Worm (Caenorhabditis elegans): ENCODE results near the gene ugt-61.

The ugt-61 gene

DNA sequence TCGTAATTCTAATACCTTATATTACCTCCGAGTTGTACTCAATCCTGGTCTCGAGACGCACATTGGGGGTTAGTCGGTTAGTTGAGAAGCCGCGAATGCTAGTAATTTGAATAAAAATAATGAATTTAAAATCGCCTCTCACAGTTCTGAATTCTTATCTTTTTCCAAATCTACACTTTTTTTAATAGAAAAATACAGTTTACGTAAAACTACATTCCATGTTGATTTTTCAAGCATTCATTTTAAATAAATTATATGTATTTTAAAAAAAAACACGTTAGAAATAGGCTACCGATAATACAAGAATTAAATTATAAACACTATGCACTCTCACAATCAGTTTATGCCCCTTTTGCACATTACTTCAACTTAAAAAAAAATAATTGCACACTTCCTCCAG, 27.4 kb downstream of the ugt-61 start, which contains the start of gene C18G1.9:
Gene C18G1.9, minus strand, starts transcription at position 101 of the 400 bp plus-strand sequence.
- TF ChIP-seq tag-97 (GFP tag; IDR thresholded peaks at IDR 0.05): no peak
- no peak for TF ChIP-seq daf-16 (GFP tag; optimal IDR thresholded peaks at IDR 0.05)
- TF ChIP-seq daf-16 (tag; optimal IDR thresholded peaks at IDR 0.05): no peak
- no peak for TF ChIP-seq nhr-25 (tag; optimal IDR thresholded peaks at IDR 0.05; ENCODE audit: borderline replicate concordance, insufficient read depth)
- no peak for TF ChIP-seq lir-3 (tag; optimal IDR thresholded peaks at IDR 0.05)
- TF ChIP-seq dmd-8 (GFP tag; IDR thresholded peaks at IDR 0.05): no peak
- no peak for TF ChIP-seq lin-29 (GFP tag; IDR thresholded peaks at IDR 0.05)
- TF ChIP-seq ZK337.2 (GFP tag; IDR thresholded peaks at IDR 0.05): no peak
- no peak for TF ChIP-seq zfp-2 (tag; optimal IDR thresholded peaks at IDR 0.05)
- TF ChIP-seq lin-1 (GFP tag; IDR thresholded peaks at IDR 0.05): no peak
- TF ChIP-seq skn-1 (tag; optimal IDR thresholded peaks at IDR 0.05): no peak

DNA sequence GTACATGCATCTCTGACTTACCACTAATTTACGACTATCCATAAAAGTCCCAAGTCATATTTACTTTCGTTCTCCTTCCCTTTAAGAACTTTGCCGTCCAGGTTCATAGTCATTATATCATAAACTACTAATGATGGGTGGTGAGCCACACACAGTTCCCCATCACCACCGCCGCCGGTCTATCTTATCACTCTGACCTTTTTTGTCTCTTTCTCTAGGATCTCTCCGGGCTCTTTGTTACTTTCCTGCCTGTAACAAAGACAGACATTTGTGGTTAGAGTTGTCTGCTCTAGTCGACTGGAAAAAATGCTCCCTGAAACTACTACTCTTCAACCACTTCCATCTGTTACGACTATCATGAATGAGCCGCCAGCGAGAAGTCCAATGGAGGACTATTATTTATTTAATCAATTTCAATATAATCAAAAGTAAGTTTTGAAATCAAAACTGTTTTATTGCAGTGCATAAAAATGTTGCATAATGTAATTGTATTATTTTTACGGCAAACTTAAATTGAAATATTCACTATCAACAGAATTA, 28.3 kb downstream of the ugt-61 start, which contains the start of gene elt-7:
Gene elt-7, plus strand, starts transcription at position 263 of the 540 bp plus-strand sequence.
- TF ChIP-seq tag-97 (GFP tag; IDR thresholded peaks at IDR 0.05) (no peak), R02D3.7 (tag; optimal IDR thresholded peaks at IDR 0.05) (no peak), fos-1 (tag; optimal IDR thresholded peaks at IDR 0.05) (no peak), mxl-3 (GFP tag; optimal IDR thresholded peaks at IDR 0.05) (no peak), cey-2 (tag; optimal IDR thresholded peaks at IDR 0.05; ENCODE audit: borderline replicate concordance, insufficient read depth) (no peak), T20F7.1 (GFP tag; optimal IDR thresholded peaks at IDR 0.05) (no peak), ceh-28 (tag; optimal IDR thresholded peaks at IDR 0.05) (no peak), ceh-62 (tag; optimal IDR thresholded peaks at IDR 0.05) (no peak), ceh-32 (tag; optimal IDR thresholded peaks at IDR 0.05; ENCODE audit: poor library complexity) (no peak), zip-11 (GFP tag; IDR thresholded peaks at IDR 0.05) (no peak), ceh-82 (tag; optimal IDR thresholded peaks at IDR 0.05) (no peak), aha-1 (tag) (peak; percentile 92), nhr-28 (tag; optimal IDR thresholded peaks at IDR 0.05) (peak; percentile 73), hlh-30 (tag; optimal IDR thresholded peaks at IDR 0.05; ENCODE audit: insufficient read depth) (no peak), ztf-7 (tag; optimal IDR thresholded peaks at IDR 0.05) (no peak), Y75B8A.6 (GFP tag; IDR thresholded peaks at IDR 0.05) (no peak), dpl-1 (GFP tag; optimal IDR thresholded peaks at IDR 0.05) (no peak), daf-12 (tag; optimal IDR thresholded peaks at IDR 0.05) (no peak), hlh-11 (tag; optimal IDR thresholded peaks at IDR 0.05) (peak; percentile 40), dve-1 (tag; optimal IDR thresholded peaks at IDR 0.05; ENCODE audit: insufficient read depth) (no peak), lim-7 (GFP tag; IDR thresholded peaks at IDR 0.05) (no peak), mxl-2 (GFP tag; conservative IDR thresholded peaks at IDR 0.05) (no peak), nhr-10 (tag; optimal IDR thresholded peaks at IDR 0.05) (no peak), nhr-111 (GFP tag; optimal IDR thresholded peaks at IDR 0.05) (no peak), pqm-1 (tag; optimal IDR thresholded peaks at IDR 0.05) (peak; percentile 81), F49E8.2 (tag; optimal IDR thresholded peaks at IDR 0.05; ENCODE audit: borderline replicate concordance) (no peak), arid-1 (GFP tag; conservative IDR thresholded peaks at IDR 0.05) (no peak), skn-1 (tag; optimal IDR thresholded peaks at IDR 0.05) (no peak), rbr-2 (tag; optimal IDR thresholded peaks at IDR 0.05) (no peak), Y105C5A.15 (GFP tag; IDR thresholded peaks at IDR 0.05) (no peak), nhr-41 (GFP tag; IDR thresholded peaks at IDR 0.05) (peak; percentile 84; the same call in 1 of the 2 replicates), nhr-102 (tag; optimal IDR thresholded peaks at IDR 0.05) (no peak), zip-2 (tag; optimal IDR thresholded peaks at IDR 0.05) (no peak), D1046.2 (GFP tag; IDR thresholded peaks at IDR 0.05) (no peak), lsy-2 (tag; optimal IDR thresholded peaks at IDR 0.05) (no peak), hmg-1.1 (GFP tag; IDR thresholded peaks at IDR 0.05) (no peak), dmd-6 (GFP tag; IDR thresholded peaks at IDR 0.05) (peak; percentile 54), nhr-76 (tag; optimal IDR thresholded peaks at IDR 0.05) (no peak), F37D6.2 (tag; optimal IDR thresholded peaks at IDR 0.05) (no peak), attf-4 (tag; optimal IDR thresholded peaks at IDR 0.05) (no peak), dmd-8 (GFP tag; IDR thresholded peaks at IDR 0.05) (no peak), saeg-2 (GFP tag; IDR thresholded peaks at IDR 0.05) (no peak)

Data from whole organism, L4 larva.